Fruit fly (Drosophila melanogaster) whole organism, adult: ENCODE data around the gene lawc.

Source experiments
- CG11617 ChIP-seq: fragments of 200-800 bp; sonication (Bioruptor generic); optimal IDR thresholded peaks from 2 replicates; lab custom pipeline; 2017; ENCODE audit warnings: mild to moderate bottlenecking, missing biosample characterization, missing genetic modification reagents, missing genetic modification characterization
- CG12768 ChIP-seq: fragments of 200-800 bp; sonication (Bioruptor generic); optimal IDR thresholded peaks from 2 replicates; lab custom pipeline; 2017; ENCODE audit warnings: missing biosample characterization, missing genetic modification characterization, mild to moderate bottlenecking, moderate library complexity, missing genetic modification reagents
- CG14711 ChIP-seq: fragments of 200-800 bp; sonication (Bioruptor generic); optimal IDR thresholded peaks from 2 replicates; lab custom pipeline; 2018; ENCODE audit warnings: missing biosample characterization, mild to moderate bottlenecking, missing genetic modification characterization, moderate library complexity
- CG1620 ChIP-seq: fragments of 200-800 bp; sonication (Bioruptor generic); optimal IDR thresholded peaks from 2 replicates; lab custom pipeline; 2016; ENCODE audit warnings: missing biosample characterization, missing genetic modification characterization
- CG33017 ChIP-seq: fragments of 200-800 bp; sonication (Bioruptor generic); optimal IDR thresholded peaks from 2 replicates; lab custom pipeline; 2018; ENCODE audit warnings: missing biosample characterization, mild to moderate bottlenecking, missing genetic modification characterization, moderate library complexity
- CG5204 ChIP-seq: fragments of 200-800 bp; sonication (Bioruptor generic); optimal IDR thresholded peaks from 2 replicates; lab custom pipeline; 2016; ENCODE audit warnings: missing biosample characterization, missing genetic modification characterization
- CG7045 ChIP-seq: fragments of 200-800 bp; sonication (Bioruptor generic); optimal IDR thresholded peaks from 2 replicates; lab custom pipeline; 2017; ENCODE audit warnings: missing biosample characterization, mild to moderate bottlenecking, missing genetic modification characterization
- CG7101 ChIP-seq: fragments of 200-800 bp; sonication (Bioruptor generic); optimal IDR thresholded peaks from 2 replicates; lab custom pipeline; 2018; ENCODE audit warnings: missing biosample characterization, mild to moderate bottlenecking, missing genetic modification characterization, moderate library complexity
- Clk ChIP-seq: fragments of 200-800 bp; sonication (Bioruptor generic); optimal IDR thresholded peaks from 2 replicates; lab custom pipeline; 2017; ENCODE audit warnings: missing biosample characterization, missing genetic modification characterization
- Crg-1 ChIP-seq: fragments of 200-800 bp; sonication (Bioruptor generic); optimal IDR thresholded peaks from 2 replicates; lab custom pipeline; 2016; ENCODE audit warnings: missing biosample characterization, missing genetic modification characterization
- Hr96 ChIP-seq: fragments of 200-800 bp; sonication (Bioruptor generic); optimal IDR thresholded peaks from 2 replicates; lab custom pipeline; 2016; ENCODE audit warnings: missing biosample characterization, missing genetic modification characterization
- Mnt ChIP-seq: fragments of 200-800 bp; sonication (Bioruptor generic); optimal IDR thresholded peaks from 2 replicates; lab custom pipeline; 2016; ENCODE audit warnings: missing biosample characterization, mild to moderate bottlenecking, missing genetic modification characterization
- bab1 ChIP-seq: fragments of 200-800 bp; sonication (Bioruptor generic); optimal IDR thresholded peaks from 3 replicates; lab custom pipeline; 2019; ENCODE audit warnings: missing biosample characterization, mild to moderate bottlenecking, missing genetic modification characterization, moderate library complexity
- cic ChIP-seq: fragments of 200-800 bp; sonication (Bioruptor generic); optimal IDR thresholded peaks from 2 replicates; lab custom pipeline; 2017; ENCODE audit warnings: missing biosample characterization, mild to moderate bottlenecking, missing genetic modification characterization, moderate library complexity
- cnc ChIP-seq, 2 experiments: fragments of >200 bp; optimal IDR thresholded peaks; 2 replicates each; lab custom pipeline; 2017
- kay ChIP-seq: fragments of 200-800 bp; sonication (Bioruptor generic); peaks from one replicate; lab custom pipeline; 2016; ENCODE audit warnings: missing biosample characterization, missing genetic modification characterization, borderline replicate concordance
- ovo ChIP-seq: fragments of 200-800 bp; sonication (Bioruptor generic); optimal IDR thresholded peaks from 2 replicates; lab custom pipeline; 2016; ENCODE audit warnings: missing biosample characterization, missing genetic modification characterization
- pad ChIP-seq: fragments of 200-800 bp; sonication (Bioruptor generic); optimal IDR thresholded peaks from 3 replicates; lab custom pipeline; 2017; ENCODE audit warnings: missing biosample characterization, missing genetic modification characterization, mild to moderate bottlenecking, moderate library complexity, missing genetic modification reagents
- tj ChIP-seq: fragments of 200-800 bp; sonication (Bioruptor generic); optimal IDR thresholded peaks from 3 replicates; lab custom pipeline; 2017; ENCODE audit warnings: missing biosample characterization, mild to moderate bottlenecking, missing genetic modification characterization, moderate library complexity
- toe ChIP-seq: fragments of 200-800 bp; sonication (Bioruptor generic); optimal IDR thresholded peaks from 2 replicates; lab custom pipeline; 2016; ENCODE audit warnings: missing biosample characterization, missing genetic modification characterization

The lawc gene

DNA sequence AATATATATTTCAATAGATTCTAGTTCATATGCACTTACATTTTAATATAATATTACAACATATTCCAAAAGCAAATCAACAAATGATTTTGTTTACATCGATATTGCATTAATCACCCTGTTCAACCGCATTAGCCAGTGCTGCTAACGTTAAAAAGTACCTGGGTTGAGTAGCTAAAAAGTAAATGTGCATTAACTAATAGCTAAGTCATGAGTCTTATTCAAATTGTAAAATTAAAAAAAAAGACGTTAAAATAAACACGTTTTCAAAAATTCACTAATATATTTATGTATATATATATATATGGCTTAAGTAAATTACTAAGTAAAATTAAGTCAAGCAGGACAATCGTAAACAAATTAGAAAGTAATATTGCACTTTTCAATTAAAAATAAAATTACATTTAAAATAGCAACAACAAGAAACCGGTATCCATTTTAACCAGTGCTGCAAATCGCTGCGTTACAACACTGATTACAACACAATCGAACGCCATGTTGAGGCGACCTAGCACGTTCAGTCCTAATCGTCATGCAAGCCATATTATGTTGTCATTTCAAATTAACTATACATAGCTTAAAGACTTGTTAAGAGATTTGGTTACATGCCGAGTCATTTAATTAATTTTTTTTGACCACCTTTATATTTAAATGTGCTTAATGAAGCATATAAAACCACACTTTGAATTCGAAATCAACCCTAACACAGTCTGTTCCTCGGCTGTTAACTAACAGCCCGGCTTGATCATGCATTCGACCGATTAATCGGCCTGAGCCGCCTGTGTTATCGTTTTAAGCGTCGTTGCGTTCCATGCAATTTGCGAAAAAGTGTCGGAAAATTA, 13.1 kb downstream of the lawc start, which contains the start of gene CG10555:
Gene CG10555 (plus strand): TSS at position 764 of the 842 bp plus-strand sequence.
- TF ChIP-seq Clk (GFP tag; lab: Kevin White, UChicago) (peak; percentile 72), cic (no peak), toe (peak; percentile 88), kay (no peak), cnc (optimal IDR thresholded peaks at IDR 0.05; lab: Kevin White, UChicago) (no peak), CG5204 (peak; percentile 79), CG12768 (peak; percentile 63), CG33017 (tag; lab: Kevin White, UChicago) (no peak), CG11617 (GFP tag; lab: Kevin White, UChicago) (peak; percentile 93), Mnt (GFP tag; lab: Kevin White, UChicago) (peak; percentile 82), Hr96 (GFP tag; lab: Kevin White, UChicago) (no peak), ovo (GFP tag; lab: Kevin White, UChicago) (peak; percentile 88), pad (GFP tag; lab: Kevin White, UChicago) (peak; percentile 82), CG1620 (GFP tag; lab: Kevin White, UChicago) (peak; percentile 93), CG14711 (tag; lab: Kevin White, UChicago) (peak; percentile 81), Crg-1 (GFP tag; lab: Kevin White, UChicago) (peak; percentile 85), tj (peak; percentile 85), CG7045 (GFP tag; lab: Kevin White, UChicago) (peak; percentile 69), CG7101 (tag; lab: Kevin White, UChicago) (peak; percentile 81), bab1 (peak; percentile 98)

DNA sequence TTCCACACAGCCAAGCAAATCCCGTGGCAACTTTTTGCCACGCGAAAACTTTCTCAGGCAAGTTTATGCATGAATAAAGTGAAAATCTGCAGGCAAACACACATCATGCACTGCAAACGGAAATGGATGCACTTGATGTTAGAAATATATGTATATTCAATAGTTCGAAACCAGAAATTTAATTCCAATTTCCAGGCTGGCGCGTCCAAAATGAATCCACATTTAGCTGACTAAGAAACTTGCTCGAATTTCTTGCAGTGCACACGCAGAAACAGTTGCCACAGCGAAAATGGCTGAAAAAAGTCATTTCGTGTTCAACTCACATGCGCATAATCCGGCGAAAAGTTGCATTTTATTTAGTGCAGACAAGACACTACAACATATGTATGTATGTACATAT, 14.8 kb downstream of the lawc start:
- TF ChIP-seq Clk (GFP tag; lab: Kevin White, UChicago): no peak
- no peak for TF ChIP-seq pad (GFP tag; lab: Kevin White, UChicago)
- TF ChIP-seq CG1620 (GFP tag; lab: Kevin White, UChicago): no peak

DNA sequence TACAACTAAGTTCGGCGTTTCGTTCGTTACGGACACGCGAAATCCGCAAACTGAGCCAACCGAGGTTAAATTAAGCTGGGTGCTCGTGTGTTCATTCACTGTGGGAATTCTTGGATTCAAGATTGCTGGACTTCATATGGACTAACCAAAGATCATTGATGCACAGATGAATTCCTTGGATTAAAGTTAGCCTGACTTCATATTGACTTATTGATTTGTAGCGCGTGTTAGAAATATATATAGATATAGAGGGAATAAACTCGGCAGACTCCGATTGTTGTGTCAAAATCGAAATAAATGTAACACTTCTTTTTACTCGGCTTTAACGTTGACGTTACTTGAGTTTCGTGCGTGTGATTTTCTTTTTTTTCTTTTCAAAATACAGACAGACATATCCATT, 26.0 kb downstream of the lawc start, which contains the start of gene CG1387:
Gene CG1387 (plus strand): TSS at position 301 of the 400 bp plus-strand sequence.
- no peak for TF ChIP-seq CG14711 (tag; lab: Kevin White, UChicago)
- no peak for TF ChIP-seq Hr96 (GFP tag; lab: Kevin White, UChicago)
- no peak for TF ChIP-seq ovo (GFP tag; lab: Kevin White, UChicago)
- TF ChIP-seq CG7045 (GFP tag; lab: Kevin White, UChicago): no peak
- TF ChIP-seq Crg-1 (GFP tag; lab: Kevin White, UChicago): no peak
- TF ChIP-seq CG5204: no peak
- TF ChIP-seq kay: no peak
- TF ChIP-seq Mnt (GFP tag; lab: Kevin White, UChicago): no peak
- TF ChIP-seq CG12768: no peak

DNA sequence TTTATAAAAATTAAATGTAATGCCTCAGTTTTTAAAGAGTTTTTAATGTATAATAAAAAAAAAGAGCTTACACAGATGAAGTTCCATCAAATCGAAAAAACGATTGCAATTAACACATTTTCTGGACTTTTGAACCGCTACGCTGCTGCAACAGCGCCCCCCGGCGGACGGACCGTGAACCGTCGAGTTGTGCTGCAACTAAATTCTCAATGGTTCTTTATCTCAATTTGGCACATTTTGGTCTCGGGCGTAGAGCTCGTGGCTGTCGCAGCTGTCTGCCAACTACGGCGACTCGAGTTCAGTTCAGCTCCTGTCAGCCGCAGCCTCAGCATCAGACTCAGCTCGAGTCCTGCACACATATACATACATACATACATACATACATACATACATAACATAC, 39.7 kb downstream of the lawc start:
- TF ChIP-seq kay: no peak
- no peak for TF ChIP-seq CG33017 (tag; lab: Kevin White, UChicago)
- no peak for TF ChIP-seq tj

DNA sequence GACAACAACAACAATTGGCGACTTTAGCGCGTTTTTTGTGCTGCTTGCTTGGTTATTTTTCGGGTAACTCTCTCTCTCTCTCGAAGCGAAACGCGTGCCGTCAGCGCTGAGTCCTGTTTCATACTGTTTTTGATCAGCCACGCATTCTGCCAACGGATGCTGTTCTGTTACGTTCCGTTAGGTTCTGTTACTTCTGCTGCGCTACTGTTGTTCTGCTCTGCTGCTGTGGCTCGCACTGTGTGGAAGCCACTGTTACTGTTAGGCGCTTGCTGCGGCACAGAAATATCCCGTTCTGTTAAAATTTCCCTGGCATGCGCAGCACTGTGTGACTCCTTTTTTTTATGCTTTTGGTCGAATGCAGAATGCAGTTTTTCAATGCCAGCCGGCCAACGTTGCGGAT, 44.4 kb downstream of the lawc start, which contains the start of gene nAChRalpha3:
Gene nAChRalpha3 (minus strand): TSS at position 101 of the 400 bp plus-strand sequence.
- TF ChIP-seq Mnt (GFP tag; lab: Kevin White, UChicago) (no peak), toe (no peak), CG7101 (tag; lab: Kevin White, UChicago) (no peak), cic (no peak), Hr96 (GFP tag; lab: Kevin White, UChicago) (no peak), kay (no peak), CG33017 (tag; lab: Kevin White, UChicago) (no peak), CG14711 (tag; lab: Kevin White, UChicago) (no peak), tj (no peak), CG1620 (GFP tag; lab: Kevin White, UChicago) (no peak), ovo (GFP tag; lab: Kevin White, UChicago) (no peak), CG7045 (GFP tag; lab: Kevin White, UChicago) (no peak), pad (GFP tag; lab: Kevin White, UChicago) (no peak), CG5204 (no peak), cnc (optimal IDR thresholded peaks at IDR 0.05; lab: Kevin White, UChicago) (no peak), bab1 (no peak)

DNA sequence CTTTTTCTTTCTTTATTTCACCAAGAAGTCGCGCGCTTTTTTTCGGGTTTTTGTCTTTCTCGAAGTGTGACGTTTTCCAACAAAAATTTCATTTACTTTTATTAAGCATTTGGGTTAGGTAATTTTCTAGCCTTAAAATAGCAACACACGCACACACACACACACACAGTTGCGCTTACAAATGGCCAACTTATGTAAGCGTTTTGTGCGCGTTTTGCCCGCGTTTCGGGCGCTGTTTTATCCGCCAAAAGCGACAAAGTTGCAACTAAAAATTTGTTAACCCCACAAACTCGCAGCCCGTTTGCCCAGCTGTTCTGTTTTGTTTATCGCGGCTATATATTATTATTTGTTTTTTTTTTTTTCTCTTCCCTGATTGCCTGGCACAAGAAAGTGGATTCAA, 45.1 kb downstream of the lawc start:
- TF ChIP-seq tj: no peak
- TF ChIP-seq CG12768: no peak
- no peak for TF ChIP-seq CG33017 (tag; lab: Kevin White, UChicago)
- TF ChIP-seq kay: no peak
- TF ChIP-seq CG5204: no peak
- TF ChIP-seq cic: no peak
- TF ChIP-seq CG7045 (GFP tag; lab: Kevin White, UChicago): no peak
- TF ChIP-seq Crg-1 (GFP tag; lab: Kevin White, UChicago): no peak
- TF ChIP-seq toe: no peak
- no peak for TF ChIP-seq CG7101 (tag; lab: Kevin White, UChicago)
- no peak for TF ChIP-seq Mnt (GFP tag; lab: Kevin White, UChicago)
- TF ChIP-seq CG11617 (GFP tag; lab: Kevin White, UChicago): no peak
- TF ChIP-seq ovo (GFP tag; lab: Kevin White, UChicago): no peak
- TF ChIP-seq CG1620 (GFP tag; lab: Kevin White, UChicago): no peak
- TF ChIP-seq pad (GFP tag; lab: Kevin White, UChicago): no peak
